Worm (Caenorhabditis elegans) whole organism, late embryonic: ENCODE measurements around the gene cutl-16.

ENCODE experiments used
- C38D4.7 ChIP-seq: fragments of 200-800 bp; sonication (Bioruptor generic); optimal IDR thresholded peaks from 2 replicates; lab custom pipeline; 2018; ENCODE audit warnings: mild to moderate bottlenecking, missing genetic modification characterization, moderate library complexity, missing compliant biosample characterization
- Y22D7AL.16 ChIP-seq: sonication (generic microtip); optimal IDR thresholded peaks from 2 replicates; lab custom pipeline; 2016; ENCODE audit warnings: missing genetic modification characterization, missing compliant biosample characterization
- ama-1 ChIP-seq: fragments of 150-350 bp; optimal IDR thresholded peaks from 2 replicates; lab custom pipeline; 2014
- ceh-14 ChIP-seq: sonication (generic microtip); optimal IDR thresholded peaks from 2 replicates; lab custom pipeline; 2016; ENCODE audit warnings: missing genotype, missing genetic modification characterization, missing compliant biosample characterization
- ceh-18 ChIP-seq: sonication (generic microtip); optimal IDR thresholded peaks from 2 replicates; lab custom pipeline; 2016; ENCODE audit warnings: missing genetic modification characterization, missing compliant biosample characterization
- ceh-2 ChIP-seq: sonication (generic microtip); optimal IDR thresholded peaks from 2 replicates; lab custom pipeline; 2016; ENCODE audit warnings: missing genotype, missing genetic modification characterization, missing compliant biosample characterization
- ceh-22 ChIP-seq: sonication (generic microtip); optimal IDR thresholded peaks from 2 replicates; lab custom pipeline; 2017; ENCODE audit warnings: missing biosample characterization, missing genetic modification characterization
- ceh-24 ChIP-seq: sonication (generic microtip); optimal IDR thresholded peaks from 2 replicates; lab custom pipeline; 2016; ENCODE audit warnings: mild to moderate bottlenecking, missing genetic modification characterization, missing compliant biosample characterization
- ceh-31 ChIP-seq: sonication (generic microtip); optimal IDR thresholded peaks from 2 replicates; lab custom pipeline; 2016; ENCODE audit warnings: missing genetic modification characterization, missing compliant biosample characterization
- ceh-45 ChIP-seq: fragments of 200-800 bp; sonication (Bioruptor generic); IDR thresholded peaks from 2 replicates; pipeline ENCODE4 v1.3.6; 2022; ENCODE audit warnings: missing genetic modification reagents, missing genetic modification characterization, missing compliant biosample characterization
- ceh-9 ChIP-seq: sonication (generic microtip); optimal IDR thresholded peaks from 2 replicates; lab custom pipeline; 2016; ENCODE audit warnings: mild to moderate bottlenecking, missing genetic modification characterization, inconsistent platforms, missing compliant biosample characterization
- che-1 ChIP-seq: sonication (generic microtip); optimal IDR thresholded peaks from 2 replicates; lab custom pipeline; 2016; ENCODE audit warnings: mild to moderate bottlenecking, missing genetic modification characterization, missing compliant biosample characterization
- ets-4 ChIP-seq: sonication (generic microtip); optimal IDR thresholded peaks from 2 replicates; lab custom pipeline; 2016; ENCODE audit warnings: missing genetic modification characterization, missing compliant biosample characterization
- eyg-1 ChIP-seq: sonication (generic microtip); optimal IDR thresholded peaks from 2 replicates; lab custom pipeline; 2016; ENCODE audit warnings: missing genotype, missing genetic modification characterization, missing compliant biosample characterization
- fkh-10 ChIP-seq: fragments of 150-350 bp; optimal IDR thresholded peaks from 2 replicates; lab custom pipeline; 2014; ENCODE audit warnings: missing biosample characterization, missing genetic modification reagents, missing genetic modification characterization
- fkh-6 ChIP-seq: sonication (generic microtip); optimal IDR thresholded peaks from 2 replicates; lab custom pipeline; 2016; ENCODE audit warnings: missing genetic modification characterization, missing compliant biosample characterization
- gmeb-2 ChIP-seq: sonication (generic microtip); optimal IDR thresholded peaks from 2 replicates; lab custom pipeline; 2016; ENCODE audit warnings: missing genetic modification characterization, inconsistent platforms, missing compliant biosample characterization
- hlh-6 ChIP-seq: sonication (generic microtip); optimal IDR thresholded peaks from 2 replicates; lab custom pipeline; 2016; ENCODE audit warnings: missing genotype, missing genetic modification characterization, missing compliant biosample characterization
- lim-6 ChIP-seq: sonication (generic microtip); optimal IDR thresholded peaks from 2 replicates; lab custom pipeline; 2016; ENCODE audit warnings: missing genetic modification characterization, missing compliant biosample characterization
- madf-2 ChIP-seq: sonication (generic microtip); optimal IDR thresholded peaks from 2 replicates; lab custom pipeline; 2017; ENCODE audit warnings: missing genetic modification characterization, missing compliant biosample characterization
- nfya-1 ChIP-seq: sonication (generic microtip); optimal IDR thresholded peaks from 2 replicates; lab custom pipeline; 2017; ENCODE audit warnings: missing genetic modification characterization, mild to moderate bottlenecking, missing compliant biosample characterization, antibody characterized with exemption, moderate library complexity
- nhr-11 ChIP-seq: fragments of 150-350 bp; optimal IDR thresholded peaks from 2 replicates; lab custom pipeline; 2014; ENCODE audit warnings: missing biosample characterization, missing genetic modification characterization
- pat-9 ChIP-seq: fragments of 200-800 bp; sonication (Bioruptor generic); optimal IDR thresholded peaks from 2 replicates; lab custom pipeline; 2018; ENCODE audit warnings: mild to moderate bottlenecking, missing genetic modification characterization, moderate library complexity, missing compliant biosample characterization
- pha-2 ChIP-seq: sonication (generic microtip); optimal IDR thresholded peaks from 2 replicates; lab custom pipeline; 2017; ENCODE audit warnings: mild to moderate bottlenecking, missing genetic modification characterization, missing compliant biosample characterization
- pha-4 ChIP-seq: fragments of 150-350 bp; optimal IDR thresholded peaks from 2 replicates; lab custom pipeline; 2018; ENCODE audit warnings: missing biosample characterization, missing genetic modification reagents, missing genetic modification characterization
- ref-2 ChIP-seq: sonication (generic microtip); optimal IDR thresholded peaks from 2 replicates; lab custom pipeline; 2016; ENCODE audit warnings: missing genetic modification characterization, missing compliant biosample characterization
- rnt-1 ChIP-seq: sonication (generic microtip); optimal IDR thresholded peaks from 2 replicates; lab custom pipeline; 2016; ENCODE audit warnings: missing genetic modification characterization, missing compliant biosample characterization
- sdc-2 ChIP-seq: sonication (generic microtip); optimal IDR thresholded peaks from 2 replicates; lab custom pipeline; 2016; ENCODE audit warnings: missing genotype, missing genetic modification characterization, missing compliant biosample characterization
- sox-2 ChIP-seq: fragments of 200-800 bp; sonication (Bioruptor generic); IDR thresholded peaks from 2 replicates; pipeline ENCODE4 v1.3.6; 2022; ENCODE audit warnings: missing genetic modification reagents, missing genetic modification characterization, missing compliant biosample characterization
- syd-9 ChIP-seq: sonication (generic microtip); optimal IDR thresholded peaks from 2 replicates; lab custom pipeline; 2016; ENCODE audit warnings: mild to moderate bottlenecking, missing genetic modification characterization, moderate library complexity, missing compliant biosample characterization
- tbx-2 ChIP-seq: sonication (generic microtip); optimal IDR thresholded peaks from 2 replicates; lab custom pipeline; 2016; ENCODE audit warnings: missing genetic modification characterization, missing compliant biosample characterization
- tbx-7 ChIP-seq: sonication (generic microtip); optimal IDR thresholded peaks from 2 replicates; lab custom pipeline; 2016; ENCODE audit warnings: missing genotype, missing genetic modification characterization, missing compliant biosample characterization
- ttx-3 ChIP-seq: sonication (generic microtip); optimal IDR thresholded peaks from 2 replicates; lab custom pipeline; 2016; ENCODE audit warnings: missing genetic modification reagents, missing genetic modification characterization, missing compliant biosample characterization
- unc-42 ChIP-seq: sonication (generic microtip); optimal IDR thresholded peaks from 2 replicates; lab custom pipeline; 2016; ENCODE audit warnings: missing genotype, missing genetic modification characterization, missing compliant biosample characterization
- unc-86 ChIP-seq: sonication (generic microtip); optimal IDR thresholded peaks from 2 replicates; lab custom pipeline; 2016; ENCODE audit warnings: missing genetic modification characterization, missing compliant biosample characterization
- zip-5 ChIP-seq: sonication (generic microtip); optimal IDR thresholded peaks from 2 replicates; lab custom pipeline; 2016; ENCODE audit warnings: missing genetic modification characterization, missing compliant biosample characterization

The cutl-16 gene

DNA sequence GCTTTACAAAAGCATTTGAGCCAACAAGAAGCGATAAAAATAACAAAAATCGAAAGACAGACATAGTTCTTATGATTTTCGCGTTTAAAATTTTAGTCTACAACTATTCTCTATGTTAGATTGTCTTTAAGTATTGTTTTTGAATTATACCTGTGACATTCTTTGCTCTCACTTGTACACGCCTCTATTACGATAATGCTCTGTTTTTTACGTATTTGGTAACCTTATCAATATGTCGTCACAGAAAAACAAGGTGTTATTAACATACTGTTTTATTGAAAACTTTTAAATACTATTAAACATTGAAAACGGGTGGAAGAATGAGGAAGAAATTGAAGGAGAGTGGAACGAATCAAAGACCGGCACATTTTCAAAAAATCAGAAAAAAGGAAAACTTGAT, 33.9 kb upstream of the cutl-16 start, which contains the start of gene spp-11:
TSS of gene spp-11 (minus strand) at position 101 of the 400 bp plus-strand sequence.
- TF ChIP-seq madf-2 (no peak), sox-2 (GFP tag; lab: Robert Waterston, UW) (no peak), ceh-14 (tag; lab: Kevin White, UChicago) (no peak), rnt-1 (tag; lab: Kevin White, UChicago) (no peak), gmeb-2 (tag; lab: Kevin White, UChicago) (no peak), ceh-9 (tag; lab: Kevin White, UChicago) (no peak), eyg-1 (tag; lab: Kevin White, UChicago) (no peak), Y22D7AL.16 (tag; lab: Kevin White, UChicago) (no peak), pha-2 (tag; lab: Kevin White, UChicago) (no peak), ceh-2 (tag; lab: Kevin White, UChicago) (no peak), ama-1 (lab: Kevin White, UChicago) (no peak), pha-4 (no peak), tbx-2 (tag; lab: Kevin White, UChicago) (no peak), syd-9 (tag; lab: Kevin White, UChicago) (no peak), ceh-18 (tag; lab: Kevin White, UChicago) (no peak), ceh-22 (tag; lab: Kevin White, UChicago) (no peak)

DNA sequence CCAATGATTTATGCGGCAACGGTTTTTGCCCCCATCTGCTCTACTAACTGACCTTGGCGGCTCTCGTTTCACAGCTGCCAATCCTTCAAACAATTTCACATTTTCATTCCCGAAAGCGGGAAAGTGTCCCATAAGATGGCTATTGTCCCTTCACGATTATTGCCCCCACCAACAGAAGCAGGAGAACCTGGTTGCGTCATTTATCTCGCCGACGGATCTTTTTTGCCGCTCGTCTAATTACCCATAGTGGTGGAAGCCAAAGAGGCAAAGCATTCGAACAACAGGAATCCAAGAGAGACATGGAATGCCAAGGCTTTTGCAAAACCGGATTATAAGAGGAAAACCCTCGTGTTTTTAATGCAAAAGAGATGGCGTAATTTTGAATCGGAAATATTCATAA, 32.1 kb upstream of the cutl-16 start:
- TF ChIP-seq lim-6 (tag; lab: Kevin White, UChicago): no peak
- TF ChIP-seq pat-9 (tag; lab: Kevin White, UChicago): no peak
- no peak for TF ChIP-seq C38D4.7
- TF ChIP-seq zip-5: no peak
- no peak for TF ChIP-seq che-1 (tag; lab: Kevin White, UChicago)
- no peak for TF ChIP-seq ceh-45 (GFP tag; lab: Robert Waterston, UW)
- no peak for TF ChIP-seq ets-4 (tag; lab: Kevin White, UChicago)
- no peak for TF ChIP-seq nhr-11 (tag; lab: Kevin White, UChicago)
- no peak for TF ChIP-seq ceh-24 (tag; lab: Kevin White, UChicago)
- peak; percentile 35 for TF ChIP-seq rnt-1 (tag; lab: Kevin White, UChicago)
- no peak for TF ChIP-seq ttx-3 (tag; lab: Kevin White, UChicago)
- TF ChIP-seq ceh-31 (tag; lab: Kevin White, UChicago): peak; percentile 60
- TF ChIP-seq ceh-9 (tag; lab: Kevin White, UChicago): no peak
- TF ChIP-seq tbx-7 (tag; lab: Kevin White, UChicago): no peak
- no peak for TF ChIP-seq pha-4
- TF ChIP-seq, all 69 proteins: peak for 2

DNA sequence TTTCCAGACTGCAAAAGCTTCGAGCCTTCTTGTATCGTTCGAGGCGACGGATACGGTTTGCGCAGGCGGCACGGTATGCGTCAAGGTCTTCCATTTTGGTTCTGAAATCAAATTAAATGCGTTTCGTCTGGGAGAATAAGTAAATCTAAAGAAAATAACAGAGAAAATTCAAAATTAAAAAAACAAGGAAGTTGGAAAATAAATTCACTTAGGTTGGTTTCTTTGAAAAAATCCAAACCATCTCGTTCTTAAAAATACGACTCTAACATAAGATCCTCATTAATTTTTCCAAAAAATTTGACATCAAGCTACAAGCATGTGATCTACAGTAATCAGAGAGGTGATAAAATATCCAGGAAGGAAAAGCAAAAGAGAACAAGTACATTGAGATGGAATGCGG, 31.0 kb upstream of the cutl-16 start, which contains the start of gene T25D10.4:
TSS of gene T25D10.4 (minus strand) at position 101 of the 400 bp plus-strand sequence.
- TF ChIP-seq syd-9 (tag; lab: Kevin White, UChicago): no peak
- no peak for TF ChIP-seq tbx-2 (tag; lab: Kevin White, UChicago)
- TF ChIP-seq unc-86 (tag; lab: Kevin White, UChicago): no peak
- TF ChIP-seq ceh-18 (tag; lab: Kevin White, UChicago): no peak
- no peak for TF ChIP-seq C38D4.7
- no peak for TF ChIP-seq pat-9 (tag; lab: Kevin White, UChicago)
- TF ChIP-seq fkh-10 (GFP tag; lab: Kevin White, UChicago): no peak
- TF ChIP-seq ceh-45 (GFP tag; lab: Robert Waterston, UW): no peak

DNA sequence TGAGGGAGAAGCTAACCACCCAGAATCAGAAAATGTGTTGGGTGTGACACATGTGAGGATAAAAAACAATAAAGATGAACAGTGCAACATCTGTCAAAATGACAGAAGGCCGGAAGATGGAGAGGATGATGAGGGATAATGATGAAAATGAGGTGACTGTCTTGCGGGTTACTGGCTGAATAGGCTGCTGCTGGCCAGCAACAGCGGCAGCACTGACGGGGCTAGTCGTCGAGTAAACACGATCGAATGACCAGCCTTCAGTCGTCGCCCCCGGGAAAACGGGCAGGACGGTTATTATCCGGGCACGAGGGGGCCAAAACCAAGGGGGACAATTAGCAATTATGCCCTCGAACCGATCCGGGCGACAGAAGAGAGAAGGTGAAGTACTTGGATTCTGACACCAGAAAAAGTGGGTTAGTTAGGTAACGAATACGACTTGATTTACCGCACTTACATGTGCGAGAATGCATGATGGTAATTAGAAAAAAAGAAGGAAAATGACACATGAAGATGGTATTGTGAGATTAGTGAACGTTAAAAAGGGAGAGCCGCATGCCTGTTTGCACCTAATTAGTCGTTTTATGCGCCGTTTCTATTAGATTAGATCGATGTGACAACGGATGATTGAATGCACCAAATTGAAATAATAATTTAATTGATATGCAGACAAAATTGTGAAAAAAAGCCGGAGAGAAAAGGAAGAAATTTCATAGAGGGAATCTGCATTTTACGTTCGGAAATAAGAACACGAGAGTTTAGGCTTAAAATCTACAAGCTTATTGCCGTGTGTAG, 29.4 kb upstream of the cutl-16 start:
- TF ChIP-seq sdc-2 (tag; lab: Kevin White, UChicago) (peak; percentile 13), C38D4.7 (no peak), unc-42 (tag; lab: Kevin White, UChicago) (peak; percentile 55), ref-2 (tag; lab: Kevin White, UChicago) (peak; percentile 14), nfya-1 (no peak), ceh-18 (tag; lab: Kevin White, UChicago) (peak; percentile 9), ceh-2 (tag; lab: Kevin White, UChicago) (peak; percentile 20), tbx-2 (tag; lab: Kevin White, UChicago) (peak; percentile 48), ceh-31 (tag; lab: Kevin White, UChicago) (peak; percentile 83), hlh-6 (tag; lab: Kevin White, UChicago) (no peak), fkh-6 (tag; lab: Kevin White, UChicago) (peak; percentile 4)
